Worm (Caenorhabditis elegans): ENCODE results near the gene C31C9.6.
A peak's percentile ranks its signal among the peaks of the same experiment; 100 is the strongest.
"Not testable (repeated sequence)": the region's sequence is repeated elsewhere in the genome, so short reads cannot be mapped to it uniquely, and the experiment has no call there.

C31C9.6 gene

ce11 chrII:13664416-13664815, 2.5 kb upstream of the C31C9.6 start:
- TF ChIP-seq mab-5 (tag; optimal IDR thresholded peaks at IDR 0.05) = no peak
- no peak for TF ChIP-seq aly-2 (tag; optimal IDR thresholded peaks at IDR 0.05)
- TF ChIP-seq ceh-16 (tag; optimal IDR thresholded peaks at IDR 0.05) = no peak
- TF ChIP-seq snpc-4 (tag; optimal IDR thresholded peaks at IDR 0.05) = no peak
- TF ChIP-seq sma-9 (GFP tag; optimal IDR thresholded peaks at IDR 0.05) = peak; percentile 61
- no peak for TF ChIP-seq sma-9 (tag; optimal IDR thresholded peaks at IDR 0.05)
- TF ChIP-seq R02D3.7 (tag; optimal IDR thresholded peaks at IDR 0.05) = no peak
- no peak for TF ChIP-seq nhr-10 (tag; optimal IDR thresholded peaks at IDR 0.05)
- peak; percentile 13 for TF ChIP-seq gmeb-1 (tag; optimal IDR thresholded peaks at IDR 0.05)
- TF ChIP-seq lin-11 (tag; optimal IDR thresholded peaks at IDR 0.05) = no peak
- peak; percentile 45 for TF ChIP-seq sma-3 (GFP tag; optimal IDR thresholded peaks at IDR 0.05)
- TF ChIP-seq nhr-25 (tag; optimal IDR thresholded peaks at IDR 0.05) = no peak
- peak; percentile 66 for TF ChIP-seq fos-1 (tag; optimal IDR thresholded peaks at IDR 0.05)
- TF ChIP-seq nhr-129 (tag; optimal IDR thresholded peaks at IDR 0.05) = no peak
- no peak for TF ChIP-seq Y55F3AM.14 (GFP tag; optimal IDR thresholded peaks at IDR 0.05)
- TF ChIP-seq peb-1 (tag; optimal IDR thresholded peaks at IDR 0.05) = no peak
- TF ChIP-seq ceh-82 (tag; optimal IDR thresholded peaks at IDR 0.05) = no peak
- TF ChIP-seq dmd-4 (tag; optimal IDR thresholded peaks at IDR 0.05) = no peak
- TF ChIP-seq sem-4 (tag; optimal IDR thresholded peaks at IDR 0.05) = no peak
- no peak for TF ChIP-seq ztf-11 (tag; optimal IDR thresholded peaks at IDR 0.05)
- TF ChIP-seq nhr-21 (tag; optimal IDR thresholded peaks at IDR 0.05) = peak; percentile 16
- peak in 1 of 2 experiments; percentile 63 for TF ChIP-seq lsy-2 (tag; optimal IDR thresholded peaks at IDR 0.05)
- TF ChIP-seq unc-62 (GFP tag; optimal IDR thresholded peaks at IDR 0.05) = no peak
- no peak for TF ChIP-seq mbf-1 (tag; optimal IDR thresholded peaks at IDR 0.05)
- TF ChIP-seq crh-2 (tag; optimal IDR thresholded peaks at IDR 0.05) = peak; percentile 73
- no peak for TF ChIP-seq skn-1 (tag; optimal IDR thresholded peaks at IDR 0.05)
- TF ChIP-seq alr-1 (tag; optimal IDR thresholded peaks at IDR 0.05) = no peak
- TF ChIP-seq F13H6.1 (tag; optimal IDR thresholded peaks at IDR 0.05) = no peak
- no peak for TF ChIP-seq ZK546.5 (tag; optimal IDR thresholded peaks at IDR 0.05)

- TF ChIP-seq nhr-21 (tag; optimal IDR thresholded peaks at IDR 0.05); sma-9 (GFP tag; optimal IDR thresholded peaks at IDR 0.05); sma-9 (tag; optimal IDR thresholded peaks at IDR 0.05); ztf-11 (tag; optimal IDR thresholded peaks at IDR 0.05): not testable (repeated sequence)
Observed at ce11 chrII:13654723-13655122, 7.2 kb downstream of the C31C9.6 start, which contains the start of gene C31C9.9. Gene C31C9.9, plus strand, starts transcription at chrII:13655023.

ce11 chrII:13648230-13648629, 13.7 kb downstream of the C31C9.6 start, which contains the start of gene fbxa-169:
Gene fbxa-169, plus strand, starts transcription at chrII:13648530.
- no peak for TF ChIP-seq skn-1 (tag; optimal IDR thresholded peaks at IDR 0.05)
- TF ChIP-seq sma-3 (GFP tag; optimal IDR thresholded peaks at IDR 0.05) = no peak
- no peak for TF ChIP-seq R02D3.7 (tag; optimal IDR thresholded peaks at IDR 0.05)
- no peak for TF ChIP-seq nhr-6 (tag; optimal IDR thresholded peaks at IDR 0.05)
- TF ChIP-seq ztf-4 (tag; optimal IDR thresholded peaks at IDR 0.05) = no peak
- TF ChIP-seq ztf-1 (GFP tag; conservative IDR thresholded peaks at IDR 0.05) = no peak
- no peak for TF ChIP-seq dmd-4 (tag; optimal IDR thresholded peaks at IDR 0.05)
- TF ChIP-seq snpc-4 (tag; optimal IDR thresholded peaks at IDR 0.05) = no peak
- no peak for TF ChIP-seq zag-1 (tag; optimal IDR thresholded peaks at IDR 0.05)
- no peak for TF ChIP-seq alr-1 (tag; optimal IDR thresholded peaks at IDR 0.05)
- TF ChIP-seq egl-27 (tag; optimal IDR thresholded peaks at IDR 0.05) = no peak
- TF ChIP-seq mbf-1 (tag; optimal IDR thresholded peaks at IDR 0.05) = no peak
- TF ChIP-seq nhr-129 (tag; optimal IDR thresholded peaks at IDR 0.05) = no peak

ce11 chrII:13641311-13641710, 20.6 kb downstream of the C31C9.6 start, which contains the start of gene fbxa-167:
Gene fbxa-167, plus strand, starts transcription at chrII:13641489.
- TF ChIP-seq alr-1 (tag; optimal IDR thresholded peaks at IDR 0.05) (no peak), zag-1 (tag; optimal IDR thresholded peaks at IDR 0.05) (no peak), elt-3 (tag; optimal IDR thresholded peaks at IDR 0.05) (no peak), Y55F3AM.14 (GFP tag; optimal IDR thresholded peaks at IDR 0.05) (no peak), blmp-1 (tag; optimal IDR thresholded peaks at IDR 0.05; ENCODE audit: insufficient read depth) (no peak), ceh-16 (tag; optimal IDR thresholded peaks at IDR 0.05) (no peak), nhr-25 (tag; optimal IDR thresholded peaks at IDR 0.05) (no peak), unc-62 (GFP tag; optimal IDR thresholded peaks at IDR 0.05) (no peak), unc-55 (GFP tag; optimal IDR thresholded peaks at IDR 0.05) (peak; percentile 16), skn-1 (tag; optimal IDR thresholded peaks at IDR 0.05) (no peak), mbf-1 (tag; optimal IDR thresholded peaks at IDR 0.05) (no peak), peb-1 (tag; optimal IDR thresholded peaks at IDR 0.05) (no peak), fos-1 (tag; optimal IDR thresholded peaks at IDR 0.05) (peak; percentile 4), ceh-82 (tag; optimal IDR thresholded peaks at IDR 0.05) (no peak)

Measured in whole organism, L2 larva.